Worm (Caenorhabditis elegans) whole organism, mixed stage, embryonic: Measurements from ENCODE around the gene acox-1.5.
A peak's percentile ranks its signal among the peaks of the same experiment; 100 is the strongest.

Experiments used
- M03D4.4 ChIP-seq: sonication (generic microtip); optimal IDR thresholded peaks from 2 replicates; lab custom pipeline; 2017; ENCODE audit warnings: mild to moderate bottlenecking, missing genetic modification characterization, missing compliant biosample characterization
- bed-3 ChIP-seq: fragments of 200-800 bp; sonication (Bioruptor generic); optimal IDR thresholded peaks from 3 replicates; lab custom pipeline; 2018; ENCODE audit warnings: mild to moderate bottlenecking, missing genetic modification characterization, moderate library complexity, missing compliant biosample characterization
- blmp-1 ChIP-seq: fragments of 150-350 bp; optimal IDR thresholded peaks from 2 replicates; lab custom pipeline; 2014; ENCODE audit warnings: missing biosample characterization, missing genetic modification characterization
- ceh-39 ChIP-seq: fragments of 150-350 bp; optimal IDR thresholded peaks from 2 replicates; lab custom pipeline; 2014; ENCODE audit warnings: missing biosample characterization, missing genetic modification characterization
- ceh-43 ChIP-seq: fragments of 200-800 bp; sonication (Bioruptor generic); optimal IDR thresholded peaks from 2 replicates; lab custom pipeline; 2018; ENCODE audit warnings: mild to moderate bottlenecking, missing genetic modification characterization, moderate library complexity, missing compliant biosample characterization
- ceh-83 ChIP-seq: fragments of 200-800 bp; sonication (Bioruptor generic); optimal IDR thresholded peaks from 2 replicates; lab custom pipeline; 2018; ENCODE audit warnings: mild to moderate bottlenecking, missing genetic modification characterization, missing compliant biosample characterization
- ces-1 ChIP-seq: fragments of 150-350 bp; optimal IDR thresholded peaks from 2 replicates; lab custom pipeline; 2014; ENCODE audit warnings: missing biosample characterization, missing genetic modification reagents, missing genetic modification characterization
- drap-1 ChIP-seq: fragments of 200-800 bp; sonication (Bioruptor generic); optimal IDR thresholded peaks from 3 replicates; lab custom pipeline; 2018; ENCODE audit warnings: mild to moderate bottlenecking, missing genetic modification characterization, missing compliant biosample characterization
- elt-1 ChIP-seq: sonication (generic microtip); optimal IDR thresholded peaks from 2 replicates; lab custom pipeline; 2017; ENCODE audit warnings: missing genetic modification characterization, mild to moderate bottlenecking, missing compliant biosample characterization, antibody characterized with exemption, moderate library complexity, borderline replicate concordance; ENCODE audit not compliant: insufficient read depth
- elt-3 ChIP-seq: fragments of 150-350 bp; optimal IDR thresholded peaks from 2 replicates; lab custom pipeline; 2014; ENCODE audit warnings: missing biosample characterization, missing genetic modification characterization
- flh-1 ChIP-seq: fragments of 200-800 bp; sonication (Bioruptor generic); optimal IDR thresholded peaks from 2 replicates; lab custom pipeline; 2018; ENCODE audit warnings: mild to moderate bottlenecking, missing genetic modification characterization, moderate library complexity, missing compliant biosample characterization
- hlh-1 ChIP-seq: fragments of 150-350 bp; optimal IDR thresholded peaks from 2 replicates; lab custom pipeline; 2014; ENCODE audit warnings: missing biosample characterization, missing genetic modification reagents, missing genetic modification characterization
- lin-13 ChIP-seq: fragments of 150-350 bp; optimal IDR thresholded peaks from 2 replicates; lab custom pipeline; 2014; ENCODE audit warnings: missing biosample characterization, missing genetic modification characterization
- lin-32 ChIP-seq: fragments of 200-800 bp; sonication (Bioruptor generic); optimal IDR thresholded peaks from 2 replicates; lab custom pipeline; 2018; ENCODE audit warnings: mild to moderate bottlenecking, missing genetic modification characterization, missing compliant biosample characterization
- lsy-2 ChIP-seq: fragments of 150-350 bp; optimal IDR thresholded peaks from 2 replicates; lab custom pipeline; 2014; ENCODE audit warnings: missing biosample characterization, missing genetic modification characterization
- mab-5 ChIP-seq: fragments of 150-350 bp; optimal IDR thresholded peaks from 2 replicates; lab custom pipeline; 2014; ENCODE audit warnings: missing biosample characterization, missing genetic modification characterization
- mep-1 ChIP-seq: fragments of 150-350 bp; optimal IDR thresholded peaks from 2 replicates; lab custom pipeline; 2017; ENCODE audit warnings: missing biosample characterization, missing genetic modification reagents, missing genetic modification characterization, inconsistent platforms
- nhr-12 ChIP-seq: fragments of 150-350 bp; optimal IDR thresholded peaks from 2 replicates; lab custom pipeline; 2014; ENCODE audit warnings: missing biosample characterization, missing genetic modification characterization
- nhr-2 ChIP-seq: fragments of 150-350 bp; optimal IDR thresholded peaks from 2 replicates; lab custom pipeline; 2014; ENCODE audit warnings: missing biosample characterization, missing genetic modification characterization
- nhr-237 ChIP-seq: fragments of 150-350 bp; optimal IDR thresholded peaks from 2 replicates; lab custom pipeline; 2014; ENCODE audit warnings: missing biosample characterization, missing genetic modification characterization
- nhr-28 ChIP-seq: fragments of 150-350 bp; optimal IDR thresholded peaks from 2 replicates; lab custom pipeline; 2014; ENCODE audit warnings: missing biosample characterization, missing genetic modification characterization
- nhr-76 ChIP-seq: sonication (generic microtip); optimal IDR thresholded peaks from 2 replicates; lab custom pipeline; 2017; ENCODE audit warnings: missing biosample characterization, missing genetic modification characterization
- pha-4 ChIP-seq: fragments of 150-350 bp; optimal IDR thresholded peaks from 2 replicates; lab custom pipeline; 2018; ENCODE audit warnings: missing biosample characterization, missing genetic modification reagents, missing genetic modification characterization
- sem-2 ChIP-seq: fragments of 200-800 bp; sonication (Bioruptor generic); optimal IDR thresholded peaks from 2 replicates; lab custom pipeline; 2018; ENCODE audit warnings: mild to moderate bottlenecking, missing genetic modification characterization, missing compliant biosample characterization
- snpc-4 ChIP-seq: fragments of 150-350 bp; optimal IDR thresholded peaks from 2 replicates; lab custom pipeline; 2014; ENCODE audit warnings: missing biosample characterization, missing genetic modification characterization
- sptf-1 ChIP-seq: sonication (generic microtip); optimal IDR thresholded peaks from 2 replicates; lab custom pipeline; 2017; ENCODE audit warnings: mild to moderate bottlenecking, missing genetic modification characterization, moderate library complexity, missing compliant biosample characterization
- tbx-8 ChIP-seq: fragments of 200-800 bp; sonication (Bioruptor generic); optimal IDR thresholded peaks from 2 replicates; lab custom pipeline; 2018; ENCODE audit warnings: mild to moderate bottlenecking, missing genetic modification characterization, moderate library complexity, missing compliant biosample characterization
- unc-120 ChIP-seq: sonication (generic microtip); optimal IDR thresholded peaks from 2 replicates; lab custom pipeline; 2017; ENCODE audit warnings: missing genetic modification characterization, missing compliant biosample characterization; ENCODE audit not compliant: poor library complexity, severe bottlenecking
- unc-39 ChIP-seq: fragments of 150-350 bp; optimal IDR thresholded peaks from 2 replicates; lab custom pipeline; 2014; ENCODE audit warnings: missing biosample characterization, missing genetic modification characterization
- zip-8 ChIP-seq: fragments of 150-350 bp; optimal IDR thresholded peaks from 2 replicates; lab custom pipeline; 2014; ENCODE audit warnings: missing biosample characterization, missing genetic modification characterization
- ztf-11 ChIP-seq: fragments of 150-350 bp; optimal IDR thresholded peaks from 2 replicates; lab custom pipeline; 2014; ENCODE audit warnings: missing biosample characterization, missing genetic modification characterization

acox-1.5 gene

ce11 chrIII:9592118-9592517 is at the start of gene acox-1.5:
acox-1.5 (minus strand) TSS chrIII:9592192.
- TF ChIP-seq nhr-12 (tag; lab: Kevin White, UChicago) (no peak), zip-8 (tag; lab: Kevin White, UChicago) (no peak), nhr-2 (tag; lab: Kevin White, UChicago) (no peak), drap-1 (GFP tag; lab: Kevin White, UChicago) (no peak), pha-4 (tag; lab: Kevin White, UChicago) (no peak), mab-5 (no peak), flh-1 (GFP tag; lab: Kevin White, UChicago) (no peak), lin-13 (tag; lab: Kevin White, UChicago) (no peak), unc-39 (tag; lab: Kevin White, UChicago) (no peak), lsy-2 (tag; lab: Kevin White, UChicago) (no peak)

ce11 chrIII:9639281-9640050 is 47.5 kb upstream of the acox-1.5 start:
- TF ChIP-seq blmp-1 (peak; percentile 43), elt-3 (tag; lab: Kevin White, UChicago) (no peak)

- TF ChIP-seq unc-120 (tag; lab: Kevin White, UChicago), result no peak
- TF ChIP-seq bed-3 (GFP tag; lab: Kevin White, UChicago), result no peak
- TF ChIP-seq ceh-83 (GFP tag; lab: Kevin White, UChicago), result no peak
- TF ChIP-seq lin-13 (tag; lab: Kevin White, UChicago), result no peak
- no peak for TF ChIP-seq sptf-1 (tag; lab: Kevin White, UChicago)
- no peak for TF ChIP-seq blmp-1
- no peak for TF ChIP-seq ztf-11 (tag; lab: Kevin White, UChicago)
Observed at ce11 chrIII:9638159-9638754, 46.3 kb upstream of the acox-1.5 start.

- TF ChIP-seq sem-2 (GFP tag; lab: Kevin White, UChicago) (no peak), flh-1 (GFP tag; lab: Kevin White, UChicago) (no peak), blmp-1 (no peak), unc-39 (tag; lab: Kevin White, UChicago) (no peak), mep-1 (tag; lab: Kevin White, UChicago) (no peak), nhr-237 (no peak), ceh-39 (no peak), ces-1 (GFP tag; lab: Kevin White, UChicago) (no peak), tbx-8 (GFP tag; lab: Kevin White, UChicago) (no peak), ztf-11 (tag; lab: Kevin White, UChicago) (no peak), elt-1 (tag; lab: Kevin White, UChicago) (no peak)
Observed at ce11 chrIII:9637016-9637415, 45.0 kb upstream of the acox-1.5 start, which contains the start of gene gei-13. gei-13 (minus strand) TSS chrIII:9637116.

- TF ChIP-seq sptf-1 (tag; lab: Kevin White, UChicago) (peak; percentile 13), mep-1 (tag; lab: Kevin White, UChicago) (peak; percentile 75), nhr-76 (tag; lab: Kevin White, UChicago) (no peak), pha-4 (tag; lab: Kevin White, UChicago) (peak; percentile 70), blmp-1 (peak; percentile 85), tbx-8 (GFP tag; lab: Kevin White, UChicago) (no peak), lsy-2 (tag; lab: Kevin White, UChicago) (peak; percentile 77), lin-13 (tag; lab: Kevin White, UChicago) (peak; percentile 8), unc-120 (tag; lab: Kevin White, UChicago) (peak; percentile 5), mab-5 (peak; percentile 19), bed-3 (GFP tag; lab: Kevin White, UChicago) (no peak), nhr-237 (peak; percentile 63), ces-1 (GFP tag; lab: Kevin White, UChicago) (peak; percentile 67), sem-2 (GFP tag; lab: Kevin White, UChicago) (no peak)
Observed at ce11 chrIII:9631117-9631655, 39.2 kb upstream of the acox-1.5 start, which contains the start of gene ubc-7. ubc-7 (minus strand) TSS chrIII:9631167.

ce11 chrIII:9629855-9630254 is 37.9 kb upstream of the acox-1.5 start, which contains the start of gene rpac-19:
rpac-19 (minus strand) TSS chrIII:9629885.
- TF ChIP-seq M03D4.4 (tag; lab: Kevin White, UChicago) (peak; percentile 69), nhr-2 (tag; lab: Kevin White, UChicago) (peak; percentile 19), nhr-237 (no peak), pha-4 (tag; lab: Kevin White, UChicago) (no peak), nhr-76 (tag; lab: Kevin White, UChicago) (peak; percentile 20), lsy-2 (tag; lab: Kevin White, UChicago) (peak; percentile 30), hlh-1 (tag; lab: Kevin White, UChicago) (no peak), unc-39 (tag; lab: Kevin White, UChicago) (no peak), sptf-1 (tag; lab: Kevin White, UChicago) (peak; percentile 73), tbx-8 (GFP tag; lab: Kevin White, UChicago) (no peak), mep-1 (tag; lab: Kevin White, UChicago) (peak; percentile 77), elt-1 (tag; lab: Kevin White, UChicago) (no peak), nhr-12 (tag; lab: Kevin White, UChicago) (no peak), nhr-28 (tag; lab: Kevin White, UChicago) (no peak), zip-8 (tag; lab: Kevin White, UChicago) (no peak), ceh-43 (GFP tag; lab: Kevin White, UChicago) (peak; percentile 47), bed-3 (GFP tag; lab: Kevin White, UChicago) (peak; percentile 47), snpc-4 (no peak), mab-5 (peak; percentile 17), blmp-1 (peak; percentile 71), lin-32 (GFP tag; lab: Kevin White, UChicago) (no peak), ceh-83 (GFP tag; lab: Kevin White, UChicago) (no peak), lin-13 (tag; lab: Kevin White, UChicago) (no peak), elt-3 (tag; lab: Kevin White, UChicago) (no peak), ztf-11 (tag; lab: Kevin White, UChicago) (no peak), sem-2 (GFP tag; lab: Kevin White, UChicago) (peak; percentile 9)
